Worm (Caenorhabditis elegans): ENCODE results near the gene C06C3.12.

C06C3.12 gene

DNA sequence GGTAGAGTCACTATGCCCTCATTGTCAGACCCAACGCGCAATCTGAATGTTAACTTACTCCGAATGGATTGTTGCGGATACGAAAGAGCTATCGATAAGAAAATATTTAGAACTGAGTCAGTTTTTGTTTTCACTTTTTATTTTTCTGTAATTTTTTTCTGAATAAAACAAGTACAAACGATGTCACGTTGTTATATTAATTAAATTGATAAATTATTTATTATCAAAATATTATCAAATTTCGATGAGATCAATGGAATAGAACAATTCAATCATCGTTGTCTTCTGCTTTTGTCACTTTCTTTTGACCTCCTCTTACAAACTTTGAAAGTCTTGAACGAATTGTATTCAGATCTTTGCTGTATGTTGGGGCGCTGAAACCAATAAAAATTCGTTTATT lies 32.1 kb downstream of the C06C3.12 start, which contains the start of gene mpz-6:
Gene mpz-6 (minus strand): TSS at position 101 of the 400 bp plus-strand sequence.
- no peak for TF ChIP-seq dao-5 (tag; optimal IDR thresholded peaks at IDR 0.05)
- TF ChIP-seq W03F9.2 (tag; optimal IDR thresholded peaks at IDR 0.05): no peak
- no peak for TF ChIP-seq him-1 (tag; optimal IDR thresholded peaks at IDR 0.05)

DNA sequence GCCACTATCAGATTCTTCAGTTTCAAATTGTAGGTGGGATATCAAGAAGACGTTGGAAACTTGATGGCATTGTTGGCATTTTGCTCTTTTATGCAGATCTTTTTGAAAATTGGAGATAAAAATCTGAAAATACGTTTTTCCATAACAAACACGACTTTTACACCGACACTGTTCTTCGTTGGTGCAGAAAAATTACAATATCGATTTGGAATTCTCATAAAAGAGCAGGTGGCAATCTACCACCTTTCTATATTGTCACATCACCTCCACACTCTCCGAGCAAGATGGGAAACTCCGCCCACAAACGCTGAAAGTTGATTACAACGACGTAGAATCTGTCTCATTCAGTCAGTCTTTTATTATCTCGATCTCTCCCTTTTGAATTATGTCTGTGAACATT lies 32.6 kb downstream of the C06C3.12 start, which contains the start of gene arrd-2:
Gene arrd-2 (plus strand): TSS at position 301 of the 400 bp plus-strand sequence.
- TF ChIP-seq dao-5 (tag; optimal IDR thresholded peaks at IDR 0.05): no peak
- no peak for TF ChIP-seq him-1 (tag; optimal IDR thresholded peaks at IDR 0.05)
- no peak for TF ChIP-seq W03F9.2 (tag; optimal IDR thresholded peaks at IDR 0.05)

ce11 chrII:9411497-9411896 lies 36.6 kb downstream of the C06C3.12 start, which contains the start of gene M176.9:
TSS of gene M176.9 (minus strand) at chrII:9411597.
- TF ChIP-seq him-1 (tag; optimal IDR thresholded peaks at IDR 0.05) (no peak), W03F9.2 (tag; optimal IDR thresholded peaks at IDR 0.05) (no peak), dao-5 (tag; optimal IDR thresholded peaks at IDR 0.05) (no peak)

DNA sequence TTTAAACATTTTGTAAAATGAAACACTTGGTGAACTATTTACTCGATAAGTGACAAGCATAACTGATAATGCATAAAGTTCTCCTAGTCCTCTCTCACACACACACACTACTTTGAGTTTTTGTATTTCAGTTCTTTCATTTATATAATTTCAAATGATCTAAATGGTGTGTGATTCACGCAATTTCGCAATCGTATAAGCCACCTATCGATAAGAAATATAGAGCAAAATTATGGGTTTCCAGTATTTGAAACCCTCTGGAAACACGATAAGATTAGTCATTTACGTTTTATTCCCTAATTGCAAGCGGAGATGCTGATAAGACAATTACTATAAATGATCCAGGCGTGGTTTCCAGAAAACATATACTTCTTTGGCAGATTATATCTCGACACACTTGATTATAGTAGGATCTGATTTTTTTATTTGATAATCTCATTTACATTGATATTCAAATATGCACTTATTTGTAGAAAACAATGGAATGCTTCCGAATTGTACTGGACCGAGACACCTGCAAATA lies 37.2 kb downstream of the C06C3.12 start, which contains the start of gene arrd-3:
Gene arrd-3 (plus strand): TSS at position 473 of the 523 bp plus-strand sequence.
- no peak for TF ChIP-seq him-1 (tag; optimal IDR thresholded peaks at IDR 0.05)
- TF ChIP-seq W03F9.2 (tag; optimal IDR thresholded peaks at IDR 0.05): no peak
- no peak for TF ChIP-seq dao-5 (tag; optimal IDR thresholded peaks at IDR 0.05)

- peak; percentile 81 for TF ChIP-seq W03F9.2 (tag; optimal IDR thresholded peaks at IDR 0.05)
- TF ChIP-seq him-1 (tag; optimal IDR thresholded peaks at IDR 0.05): no peak
- no peak for TF ChIP-seq dao-5 (tag; optimal IDR thresholded peaks at IDR 0.05)
These were observed 41.7 kb downstream of the C06C3.12 start, which contains the start of the genes gss-1 and chch-3 for ce11 chrII:9416381-9417276. TSS of gene gss-1 (minus strand) at chrII:9416431. TSS of gene chch-3 (plus strand) at chrII:9417013.

DNA sequence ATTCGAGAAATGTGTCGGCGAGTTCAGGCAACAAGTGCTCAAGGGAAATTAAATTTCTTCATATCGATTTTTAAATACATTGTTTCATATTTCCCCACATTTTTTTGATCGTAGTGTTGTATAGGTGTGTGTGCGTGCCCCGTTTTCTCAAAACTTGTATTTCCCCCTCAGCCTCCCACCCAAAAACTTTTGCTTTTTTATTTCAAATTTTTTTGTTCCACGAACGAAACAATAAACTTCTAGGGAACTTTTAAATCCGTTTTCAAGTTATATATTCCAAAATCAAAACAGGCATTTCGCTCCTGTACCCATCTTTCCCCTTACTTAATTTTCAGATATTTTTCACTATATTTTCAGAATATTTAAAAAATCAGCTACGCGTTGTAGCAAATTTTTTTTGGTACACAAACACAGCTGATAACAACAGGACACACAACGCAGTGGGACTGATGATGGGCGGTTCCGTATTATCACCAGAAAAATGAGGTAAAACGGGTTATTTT lies 43.2 kb downstream of the C06C3.12 start, which contains the start of the genes M176.4 and M176.16:
Gene M176.4 (plus strand): TSS at position 301 of the 503 bp plus-strand sequence.
Gene M176.16 (plus strand): TSS at position 453 of the 503 bp plus-strand sequence.
- TF ChIP-seq W03F9.2 (tag; optimal IDR thresholded peaks at IDR 0.05) (no peak), dao-5 (tag; optimal IDR thresholded peaks at IDR 0.05) (no peak), him-1 (tag; optimal IDR thresholded peaks at IDR 0.05) (no peak)

DNA sequence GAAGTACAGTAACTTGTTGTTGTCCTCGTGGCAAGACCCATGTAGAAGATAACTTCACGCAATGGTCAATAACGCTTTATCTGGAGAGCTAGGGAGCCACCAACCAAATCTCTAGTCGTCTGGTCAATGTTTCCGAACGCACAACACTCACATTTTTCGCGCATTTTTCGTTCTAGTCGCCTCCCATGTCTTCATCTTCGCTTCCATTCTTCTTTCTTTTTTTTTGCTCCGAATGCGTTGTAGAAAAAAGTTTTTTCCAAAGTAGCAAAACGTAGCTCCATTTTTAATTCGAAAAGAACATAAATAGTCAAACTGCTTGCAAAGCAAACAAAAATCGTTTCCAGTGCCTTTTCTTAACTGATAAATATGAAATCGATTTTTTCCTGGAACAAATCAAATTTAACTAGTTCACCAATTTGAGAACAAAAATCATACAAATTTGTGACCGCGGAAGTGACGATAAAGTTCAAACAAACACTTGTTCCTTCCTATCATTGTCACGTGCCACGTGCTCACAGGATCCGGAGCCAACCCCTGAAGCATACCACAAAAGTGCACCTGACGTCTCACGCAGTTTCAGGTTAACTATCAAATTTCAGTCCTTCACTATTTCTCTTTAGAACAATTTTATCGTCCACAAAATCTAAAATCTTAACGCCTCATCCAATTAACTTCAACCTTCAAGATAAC lies 44.1 kb downstream of the C06C3.12 start:
- no peak for TF ChIP-seq W03F9.2 (tag; optimal IDR thresholded peaks at IDR 0.05)
- TF ChIP-seq him-1 (tag; optimal IDR thresholded peaks at IDR 0.05): no peak
- no peak for TF ChIP-seq dao-5 (tag; optimal IDR thresholded peaks at IDR 0.05)

ce11 chrII:9421969-9422368 lies 47.1 kb downstream of the C06C3.12 start, which contains the start of gene M176.11:
TSS of gene M176.11 (plus strand) at chrII:9422269.
- no peak for TF ChIP-seq him-1 (tag; optimal IDR thresholded peaks at IDR 0.05)
- no peak for TF ChIP-seq W03F9.2 (tag; optimal IDR thresholded peaks at IDR 0.05)
- TF ChIP-seq dao-5 (tag; optimal IDR thresholded peaks at IDR 0.05): no peak
